Worm (Caenorhabditis elegans) whole organism, L2 larva: ENCODE data around the gene fmo-5.

Experiments
- F13H6.1 ChIP-seq: sonication (generic microtip); optimal IDR thresholded peaks from 2 replicates; lab custom pipeline; 2016; ENCODE audit warnings: missing genetic modification characterization, missing compliant biosample characterization
- ZK546.5 ChIP-seq: sonication (generic microtip); optimal IDR thresholded peaks from 2 replicates; lab custom pipeline; 2017; ENCODE audit warnings: missing biosample characterization, missing genetic modification characterization
- ceh-16 ChIP-seq: fragments of 150-350 bp; optimal IDR thresholded peaks from 2 replicates; lab custom pipeline; 2014; ENCODE audit warnings: missing biosample characterization, missing genetic modification characterization
- crh-2 ChIP-seq: sonication (generic microtip); optimal IDR thresholded peaks from 2 replicates; lab custom pipeline; 2017; ENCODE audit warnings: missing biosample characterization, missing genetic modification characterization
- lin-11 ChIP-seq: fragments of 150-350 bp; sonication (generic microtip); optimal IDR thresholded peaks from 2 replicates; lab custom pipeline; 2014; ENCODE audit warnings: missing biosample characterization, missing genetic modification characterization, inconsistent platforms, mixed read lengths
- nhr-12 ChIP-seq: fragments of 150-350 bp; optimal IDR thresholded peaks from 2 replicates; lab custom pipeline; 2014; ENCODE audit warnings: missing biosample characterization, missing genetic modification characterization
- nhr-237 ChIP-seq: fragments of 150-350 bp; optimal IDR thresholded peaks from 2 replicates; lab custom pipeline; 2014; ENCODE audit warnings: missing biosample characterization, missing genetic modification characterization
- unc-39 ChIP-seq: fragments of 150-350 bp; optimal IDR thresholded peaks from 2 replicates; lab custom pipeline; 2014; ENCODE audit warnings: missing biosample characterization, missing genetic modification characterization
- unc-55 ChIP-seq: fragments of 150-350 bp; sonication (generic microtip); optimal IDR thresholded peaks from 3 replicates; lab custom pipeline; 2014; ENCODE audit warnings: missing biosample characterization, missing genetic modification reagents, missing genetic modification characterization
- unc-62 ChIP-seq: fragments of 150-350 bp; optimal IDR thresholded peaks from 2 replicates; lab custom pipeline; 2014; ENCODE audit warnings: missing biosample characterization, missing genetic modification reagents, missing genetic modification characterization
- zag-1 ChIP-seq: fragments of 150-350 bp; optimal IDR thresholded peaks from 2 replicates; lab custom pipeline; 2014; ENCODE audit warnings: missing biosample characterization, missing genetic modification characterization
- ztf-4 ChIP-seq: fragments of 150-350 bp; optimal IDR thresholded peaks from 2 replicates; lab custom pipeline; 2014; ENCODE audit warnings: missing biosample characterization, missing genetic modification characterization

- TF ChIP-seq unc-55 (no peak), F13H6.1 (tag; lab: Kevin White, UChicago) (no peak), ZK546.5 (tag; lab: Kevin White, UChicago) (no peak), ceh-16 (tag; lab: Kevin White, UChicago) (no peak), unc-62 (GFP tag; lab: Kevin White, UChicago) (no peak), lin-11 (tag; lab: Kevin White, UChicago) (no peak), nhr-237 (tag; lab: Kevin White, UChicago) (no peak), crh-2 (no peak), nhr-12 (tag; lab: Kevin White, UChicago) (no peak), zag-1 (tag; lab: Kevin White, UChicago) (no peak), unc-39 (tag; lab: Kevin White, UChicago) (no peak), ztf-4 (tag; lab: Kevin White, UChicago) (no peak)
Measured at ce11 chrV:856549-856948, 46.9 kb downstream of the fmo-5 start, which contains the start of gene K09C6.2.
